Worm (Caenorhabditis elegans) whole organism, young adult: ENCODE results near the gene rol-3.

Experiments used
- F33H1.4 ChIP-seq: fragments of 200-800 bp; sonication (Bioruptor generic); IDR thresholded peaks from 2 replicates; pipeline ENCODE4 v1.3.6; 2022; ENCODE audit warnings: missing genetic modification reagents, missing genetic modification characterization, missing compliant biosample characterization
- atf-7 ChIP-seq: sonication (generic microtip); optimal IDR thresholded peaks from 2 replicates; lab custom pipeline; 2017; ENCODE audit warnings: mild to moderate bottlenecking, missing genetic modification characterization, missing compliant biosample characterization
- bed-2 ChIP-seq: fragments of 200-800 bp; sonication (Bioruptor generic); IDR thresholded peaks from 2 replicates; pipeline ENCODE4 v1.3.6; 2022; ENCODE audit warnings: missing genetic modification reagents, missing genetic modification characterization, missing compliant biosample characterization
- efl-1 ChIP-seq: fragments of 150-350 bp; optimal IDR thresholded peaks from 2 replicates; lab custom pipeline; 2014; ENCODE audit warnings: missing biosample characterization, missing genetic modification reagents, missing genetic modification characterization
- ekl-4 ChIP-seq: fragments of 200-800 bp; sonication (Bioruptor generic); IDR thresholded peaks from 2 replicates; pipeline ENCODE4 v1.3.6; 2022; ENCODE audit warnings: missing genetic modification reagents, missing genetic modification characterization, missing compliant biosample characterization
- hsf-1 ChIP-seq: fragments of 200-800 bp; sonication (Bioruptor generic); IDR thresholded peaks from 2 replicates; pipeline ENCODE4 v1.3.6; 2022; ENCODE audit warnings: missing genetic modification reagents, missing genetic modification characterization, missing compliant biosample characterization
- lsl-1 ChIP-seq: fragments of 200-800 bp; sonication (Bioruptor generic); optimal IDR thresholded peaks from 2 replicates; lab custom pipeline; 2018; ENCODE audit warnings: mild to moderate bottlenecking, missing genetic modification characterization, moderate library complexity, missing compliant biosample characterization
- madf-8 ChIP-seq: fragments of 200-800 bp; sonication (Bioruptor generic); conservative IDR thresholded peaks from 2 replicates; pipeline ENCODE4 v1.3.6; 2022; ENCODE audit warnings: missing genetic modification reagents, missing genetic modification characterization, missing compliant biosample characterization
- unc-130 ChIP-seq: sonication (generic microtip); optimal IDR thresholded peaks from 2 replicates; lab custom pipeline; 2016; ENCODE audit warnings: missing genetic modification reagents, missing genetic modification characterization, missing compliant biosample characterization
- xnd-1 ChIP-seq: sonication (generic microtip); optimal IDR thresholded peaks from 2 replicates; lab custom pipeline; 2016; ENCODE audit warnings: missing genotype, missing genetic modification reagents, missing genetic modification characterization, missing compliant biosample characterization
- ztf-6 ChIP-seq: fragments of 200-800 bp; sonication (Bioruptor generic); IDR thresholded peaks from 2 replicates; pipeline ENCODE4 v1.3.6; 2022; ENCODE audit warnings: missing genetic modification reagents, missing genetic modification characterization, missing compliant biosample characterization

Gene rol-3

ce11 chrV:8178914-8179542 lies 59.2 kb downstream of the rol-3 start, which contains the start of gene srp-7 (continued):
- no peak for TF ChIP-seq bed-2 (GFP tag; lab: Robert Waterston, UW)
- TF ChIP-seq ekl-4 (GFP tag; lab: Robert Waterston, UW): no peak
- TF ChIP-seq efl-1 (GFP tag; lab: Kevin White, UChicago): no peak
- no peak for TF ChIP-seq ztf-6

- 0 out of 2 replicates have a peak, but pooled peaks have one; percentile 25 for TF ChIP-seq hsf-1 (GFP tag; lab: Robert Waterston, UW)
- TF ChIP-seq atf-7 (tag; lab: Kevin White, UChicago): no peak
- TF ChIP-seq lsl-1 (GFP tag; lab: Kevin White, UChicago): peak; percentile 83
- TF ChIP-seq F33H1.4 (GFP tag; lab: Robert Waterston, UW): peak; percentile 79
- no peak for TF ChIP-seq unc-130
- TF ChIP-seq madf-8: peak; percentile 43; the same call in 1 of the 2 replicates
- TF ChIP-seq xnd-1 (tag; lab: Kevin White, UChicago): peak; percentile 1
- TF ChIP-seq, all 124 proteins: peak for 5
Observed at ce11 chrV:8178279-8178678, 59.9 kb downstream of the rol-3 start.
